Fruit fly (Drosophila melanogaster) whole organism, embryonic: ENCODE measurements around the gene CG14960.

Experiments
- Adf1 ChIP-seq: fragments of 200-800 bp; sonication (Bioruptor generic); IDR thresholded peaks from 2 replicates; pipeline ENCODE4 v1.3.6; 2022; ENCODE audit warnings: missing biosample characterization, missing genetic modification characterization
- Bdp1 ChIP-seq: fragments of 200-800 bp; sonication (Bioruptor generic); optimal IDR thresholded peaks from 3 replicates; lab custom pipeline; 2016; ENCODE audit warnings: missing biosample characterization, missing genetic modification characterization
- Bteb2 ChIP-seq: fragments of 200-800 bp; sonication (Bioruptor generic); optimal IDR thresholded peaks from 2 replicates; lab custom pipeline; 2016; ENCODE audit warnings: missing biosample characterization, missing genetic modification characterization
- CG11093 ChIP-seq: fragments of 200-800 bp; sonication (Bioruptor generic); IDR thresholded peaks from 3 replicates; pipeline ENCODE4 v1.3.6; 2022; ENCODE audit warnings: missing biosample characterization, missing genetic modification characterization
- CG11560 ChIP-seq: fragments of 200-800 bp; sonication (Bioruptor generic); IDR thresholded peaks from 3 replicates; pipeline ENCODE4 v1.3.6; 2022; ENCODE audit warnings: missing biosample characterization, missing genetic modification characterization
- CG1233 ChIP-seq: fragments of 200-800 bp; sonication (Bioruptor generic); optimal IDR thresholded peaks from 4 replicates; lab custom pipeline; 2018; ENCODE audit warnings: missing biosample characterization, mild to moderate bottlenecking, missing genetic modification characterization
- CG13287 ChIP-seq: fragments of 200-800 bp; sonication (Bioruptor generic); IDR thresholded peaks from 2 replicates; pipeline ENCODE4 v1.3.6; 2022; ENCODE audit warnings: missing biosample characterization, missing genetic modification characterization; ENCODE audit not compliant: partially characterized antibody
- CG16813 ChIP-seq: fragments of 200-800 bp; sonication (Bioruptor generic); IDR thresholded peaks from 3 replicates; pipeline ENCODE4 v1.3.6; 2022; ENCODE audit warnings: missing biosample characterization, missing genetic modification characterization; ENCODE audit not compliant: partially characterized antibody
- CG18476 ChIP-seq: fragments of 200-800 bp; sonication (Bioruptor generic); optimal IDR thresholded peaks from 2 replicates; lab custom pipeline; 2016; ENCODE audit warnings: missing biosample characterization, mild to moderate bottlenecking, missing genetic modification characterization
- CG18619 ChIP-seq: fragments of 200-800 bp; sonication (Bioruptor generic); optimal IDR thresholded peaks from 3 replicates; lab custom pipeline; 2017; ENCODE audit warnings: missing biosample characterization, mild to moderate bottlenecking, missing genetic modification characterization
- CG2202 ChIP-seq: fragments of 200-800 bp; sonication (Bioruptor generic); optimal IDR thresholded peaks from 2 replicates; lab custom pipeline; 2018; ENCODE audit warnings: missing biosample characterization, mild to moderate bottlenecking, missing genetic modification characterization
- CG34224 ChIP-seq: fragments of 200-800 bp; sonication (Bioruptor generic); IDR thresholded peaks from 3 replicates; pipeline ENCODE4 v1.3.6; 2022; ENCODE audit warnings: missing biosample characterization, missing genetic modification characterization; ENCODE audit not compliant: partially characterized antibody
- CG34422 ChIP-seq: fragments of 200-800 bp; sonication (Bioruptor generic); IDR thresholded peaks from 3 replicates; pipeline ENCODE4 v1.3.6; 2022; ENCODE audit warnings: missing biosample characterization, missing genetic modification characterization
- CG3838 ChIP-seq: fragments of 200-800 bp; sonication (Bioruptor generic); optimal IDR thresholded peaks from 3 replicates; lab custom pipeline; 2016; ENCODE audit warnings: missing biosample characterization, missing genetic modification characterization
- CG4730 ChIP-seq: fragments of 200-800 bp; sonication (Bioruptor generic); IDR thresholded peaks from 2 replicates; pipeline ENCODE4 v1.3.6; 2022; ENCODE audit warnings: missing biosample characterization, missing genetic modification characterization
- CG7556 ChIP-seq: fragments of 200-800 bp; sonication (Bioruptor generic); optimal IDR thresholded peaks from 2 replicates; lab custom pipeline; 2017; ENCODE audit warnings: missing biosample characterization, mild to moderate bottlenecking, missing genetic modification characterization
- CG8944 ChIP-seq: fragments of 200-800 bp; sonication (Bioruptor generic); optimal IDR thresholded peaks from 3 replicates; lab custom pipeline; 2016; ENCODE audit warnings: missing biosample characterization, missing genetic modification characterization
- CG9437 ChIP-seq: fragments of 200-800 bp; sonication (Bioruptor generic); optimal IDR thresholded peaks from 2 replicates; lab custom pipeline; 2018; ENCODE audit warnings: missing biosample characterization, mild to moderate bottlenecking, missing genetic modification characterization
- CG9727 ChIP-seq: fragments of 200-800 bp; sonication (Bioruptor generic); optimal IDR thresholded peaks from 3 replicates; lab custom pipeline; 2017; ENCODE audit warnings: missing biosample characterization, mild to moderate bottlenecking, missing genetic modification characterization
- CkIIα-i1 ChIP-seq: fragments of 200-800 bp; sonication (Bioruptor generic); IDR thresholded peaks from 2 replicates; pipeline ENCODE4 v1.3.6; 2022; ENCODE audit warnings: missing biosample characterization, missing genetic modification characterization
- D19A ChIP-seq: fragments of 200-800 bp; optimal IDR thresholded peaks from 3 replicates; lab custom pipeline; 2019; ENCODE audit warnings: missing biosample characterization, mild to moderate bottlenecking, missing genetic modification characterization, moderate library complexity
- Dek ChIP-seq: fragments of 200-800 bp; sonication (Bioruptor generic); optimal IDR thresholded peaks from 3 replicates; lab custom pipeline; 2019; ENCODE audit warnings: missing biosample characterization, mild to moderate bottlenecking, missing genetic modification characterization, moderate library complexity
- Doc3 ChIP-seq: fragments of 200-800 bp; sonication (Bioruptor generic); IDR thresholded peaks from 3 replicates; pipeline ENCODE4 v1.3.6; 2022; ENCODE audit warnings: missing biosample characterization, missing genetic modification characterization; ENCODE audit not compliant: partially characterized antibody
- Drgx ChIP-seq: fragments of 200-800 bp; sonication (Bioruptor generic); IDR thresholded peaks from 2 replicates; pipeline ENCODE4 v1.3.6; 2022; ENCODE audit warnings: missing biosample characterization, missing genetic modification characterization
- E2f1 ChIP-seq: fragments of 200-800 bp; sonication (Bioruptor generic); IDR thresholded peaks from 2 replicates; pipeline ENCODE4 v1.3.6; 2022; ENCODE audit warnings: missing biosample characterization, missing genetic modification characterization
- ERR ChIP-seq: fragments of 200-800 bp; sonication (Bioruptor generic); optimal IDR thresholded peaks from 2 replicates; lab custom pipeline; 2016; ENCODE audit warnings: missing biosample characterization, missing genetic modification characterization
- H15 ChIP-seq: fragments of 200-800 bp; sonication (Bioruptor generic); IDR thresholded peaks from 3 replicates; pipeline ENCODE4 v1.3.6; 2022; ENCODE audit warnings: missing biosample characterization, missing genetic modification characterization
- MBD-R2 ChIP-seq: fragments of 200-800 bp; sonication (Bioruptor generic); IDR thresholded peaks from 2 replicates; pipeline ENCODE4 v1.3.6; 2022; ENCODE audit warnings: missing biosample characterization, missing genetic modification characterization
- Max ChIP-seq: fragments of 200-800 bp; sonication (Bioruptor generic); optimal IDR thresholded peaks from 2 replicates; lab custom pipeline; 2016; ENCODE audit warnings: missing biosample characterization, mild to moderate bottlenecking, missing genetic modification characterization
- Neu2 ChIP-seq: fragments of 200-800 bp; sonication (Bioruptor generic); optimal IDR thresholded peaks from 3 replicates; lab custom pipeline; 2016; ENCODE audit warnings: missing biosample characterization, missing genetic modification characterization, borderline replicate concordance
- Nf-YC ChIP-seq: fragments of 200-800 bp; optimal IDR thresholded peaks from 3 replicates; lab custom pipeline; 2019; ENCODE audit warnings: missing biosample characterization, mild to moderate bottlenecking, missing genetic modification characterization, moderate library complexity
- Side ChIP-seq: fragments of 200-800 bp; sonication (Bioruptor generic); optimal IDR thresholded peaks from 2 replicates; lab custom pipeline; 2016; ENCODE audit warnings: missing biosample characterization, missing genetic modification characterization
- Sox102F ChIP-seq: fragments of 200-800 bp; sonication (Bioruptor generic); optimal IDR thresholded peaks from 2 replicates; lab custom pipeline; 2018; ENCODE audit warnings: missing biosample characterization, mild to moderate bottlenecking, missing genetic modification characterization, moderate library complexity
- ase ChIP-seq: fragments of 200-800 bp; sonication (Bioruptor generic); IDR thresholded peaks from 3 replicates; pipeline ENCODE4 v1.3.6; 2022; ENCODE audit warnings: missing biosample characterization, missing genetic modification characterization
- cad ChIP-seq: fragments of >200 bp; optimal IDR thresholded peaks from 2 replicates; lab custom pipeline; 2017; ENCODE audit warnings: missing biosample characterization, missing genetic modification characterization
- corto ChIP-seq: fragments of 200-800 bp; sonication (Bioruptor generic); optimal IDR thresholded peaks from 2 replicates; lab custom pipeline; 2016; ENCODE audit warnings: missing biosample characterization, mild to moderate bottlenecking, missing genetic modification characterization, moderate library complexity
- croc ChIP-seq: fragments of 200-800 bp; sonication (Bioruptor generic); conservative IDR thresholded peaks from 3 replicates; pipeline ENCODE4 v1.3.6; 2022; ENCODE audit warnings: missing biosample characterization, missing genetic modification characterization
- danr ChIP-seq: fragments of 200-800 bp; sonication (Bioruptor generic); IDR thresholded peaks from 2 replicates; pipeline ENCODE4 v1.3.6; 2022; ENCODE audit warnings: missing biosample characterization, missing genetic modification characterization
- dmrt11E ChIP-seq: fragments of 200-800 bp; sonication (Bioruptor generic); optimal IDR thresholded peaks from 3 replicates; lab custom pipeline; 2018; ENCODE audit warnings: missing biosample characterization, mild to moderate bottlenecking, missing genetic modification characterization, moderate library complexity
- dysf ChIP-seq: fragments of 200-800 bp; sonication (Bioruptor generic); IDR thresholded peaks from 3 replicates; pipeline ENCODE4 v1.3.6; 2022; ENCODE audit warnings: missing biosample characterization, missing genetic modification characterization
- fd3F ChIP-seq: fragments of 200-800 bp; sonication (Bioruptor generic); optimal IDR thresholded peaks from 2 replicates; lab custom pipeline; 2018; ENCODE audit warnings: missing biosample characterization, mild to moderate bottlenecking, missing genetic modification characterization, moderate library complexity
- hbn ChIP-seq: fragments of 200-800 bp; sonication (Bioruptor generic); IDR thresholded peaks from 2 replicates; pipeline ENCODE4 v1.3.6; 2022; ENCODE audit warnings: missing biosample characterization, missing genetic modification characterization; ENCODE audit not compliant: partially characterized antibody
- mirr ChIP-seq: fragments of 200-800 bp; sonication (Bioruptor generic); optimal IDR thresholded peaks from 3 replicates; lab custom pipeline; 2018; ENCODE audit warnings: missing biosample characterization, mild to moderate bottlenecking, missing genetic modification characterization
- mld ChIP-seq: fragments of 200-800 bp; sonication (Bioruptor generic); IDR thresholded peaks from 3 replicates; pipeline ENCODE4 v1.3.6; 2022; ENCODE audit warnings: missing biosample characterization, missing genetic modification characterization; ENCODE audit not compliant: partially characterized antibody
- peb ChIP-seq: fragments of 200-800 bp; sonication (Bioruptor generic); IDR thresholded peaks from 2 replicates; pipeline ENCODE4 v1.3.6; 2022; ENCODE audit warnings: missing biosample characterization, missing genetic modification characterization
- sisA ChIP-seq: fragments of 200-800 bp; sonication (Bioruptor generic); IDR thresholded peaks from 2 replicates; pipeline ENCODE4 v1.3.6; 2022; ENCODE audit warnings: missing biosample characterization, missing genetic modification characterization
- slou ChIP-seq: fragments of 200-800 bp; sonication (Bioruptor generic); optimal IDR thresholded peaks from 3 replicates; lab custom pipeline; 2016; ENCODE audit warnings: missing biosample characterization, missing genetic modification characterization
- vvl ChIP-seq: fragments of 200-800 bp; sonication (Bioruptor generic); IDR thresholded peaks from 2 replicates; pipeline ENCODE4 v1.3.6; 2022; ENCODE audit warnings: missing biosample characterization, missing genetic modification characterization
- wek ChIP-seq: fragments of 200-800 bp; sonication (Bioruptor generic); optimal IDR thresholded peaks from 3 replicates; lab custom pipeline; 2018; ENCODE audit warnings: missing biosample characterization, mild to moderate bottlenecking, missing genetic modification characterization, moderate library complexity

The CG14960 gene

dm6 chr3L:3224740-3225719, 45.8 kb upstream of the CG14960 start, which contains the start of gene Larp4B (continued):
- no peak for TF ChIP-seq slou (GFP tag; lab: Kevin White, UChicago)
- TF ChIP-seq dmrt11E (tag; lab: Kevin White, UChicago), result no peak
- TF ChIP-seq CG1233 (GFP tag; lab: Kevin White, UChicago), result no peak
- no peak for TF ChIP-seq wek (GFP tag; lab: Kevin White, UChicago)
- no peak for TF ChIP-seq CG7556 (GFP tag; lab: Kevin White, UChicago)
- no peak for TF ChIP-seq cad (GFP tag; lab: Kevin White, UChicago)
- peak; percentile 77 for TF ChIP-seq Doc3
- TF ChIP-seq Neu2 (GFP tag; lab: Kevin White, UChicago), result no peak
- no peak for TF ChIP-seq H15
- no peak for TF ChIP-seq CG11093 (GFP tag; lab: Robert Waterston, UW)
- TF ChIP-seq CkIIα-i1 (GFP tag; lab: Robert Waterston, UW), result no peak
- TF ChIP-seq D19A (tag; lab: Kevin White, UChicago), result no peak
- TF ChIP-seq fd3F, result no peak
- TF ChIP-seq CG34422 (GFP tag; lab: Robert Waterston, UW), result peak; percentile 56; the same call in 2 of the 3 replicates
- no peak for TF ChIP-seq Nf-YC (tag; lab: Kevin White, UChicago)
- TF ChIP-seq Sox102F (GFP tag; lab: Kevin White, UChicago), result no peak
- peak; percentile 19 for TF ChIP-seq CG9727
- TF ChIP-seq croc (GFP tag; lab: Robert Waterston, UW), result no peak
- 0 out of 3 replicates have a peak, but pooled peaks have one; percentile 39 for TF ChIP-seq mld (GFP tag; lab: Robert Waterston, UW)
- peak; percentile 64 for TF ChIP-seq hbn
- TF ChIP-seq MBD-R2 (GFP tag; lab: Robert Waterston, UW), result peak; percentile 23; the same call in 1 of the 2 replicates
- no peak for TF ChIP-seq CG2202 (tag; lab: Kevin White, UChicago)
- no peak for TF ChIP-seq Bdp1 (GFP tag; lab: Kevin White, UChicago)
- TF ChIP-seq CG3838, result no peak
- no peak for TF ChIP-seq mirr (GFP tag; lab: Kevin White, UChicago)
- peak; percentile 55 for TF ChIP-seq CG34224
- no peak for TF ChIP-seq sisA (GFP tag; lab: Robert Waterston, UW)
- TF ChIP-seq Bteb2 (GFP tag; lab: Kevin White, UChicago), result peak; percentile 33
- TF ChIP-seq CG16813 (GFP tag; lab: Robert Waterston, UW), result peak; percentile 72
- no peak for TF ChIP-seq CG4730 (GFP tag; lab: Robert Waterston, UW)
- peak; percentile 22 for TF ChIP-seq Max (GFP tag; lab: Kevin White, UChicago)
- no peak for TF ChIP-seq Drgx (GFP tag; lab: Robert Waterston, UW)
- no peak for TF ChIP-seq peb
- TF ChIP-seq CG9437, result peak; percentile 46
- TF ChIP-seq Dek (tag; lab: Kevin White, UChicago), result peak; percentile 3
- TF ChIP-seq Adf1, result no peak
- no peak for TF ChIP-seq E2f1 (GFP tag; lab: Robert Waterston, UW)
- peak; percentile 84 for TF ChIP-seq vvl (GFP tag; lab: Robert Waterston, UW)
- TF ChIP-seq dysf (GFP tag; lab: Robert Waterston, UW), result no peak
- no peak for TF ChIP-seq danr (GFP tag; lab: Robert Waterston, UW)
- no peak for TF ChIP-seq CG11560 (tag; lab: Robert Waterston, UW)
- no peak for TF ChIP-seq Side (GFP tag; lab: Kevin White, UChicago)
- TF ChIP-seq CG18476 (GFP tag; lab: Kevin White, UChicago), result no peak
- TF ChIP-seq CG13287 (GFP tag; lab: Robert Waterston, UW), result peak; percentile 72
- TF ChIP-seq CG18619 (GFP tag; lab: Kevin White, UChicago), result no peak
- no peak for TF ChIP-seq ERR (GFP tag; lab: Kevin White, UChicago)
- TF ChIP-seq CG8944 (GFP tag; lab: Kevin White, UChicago), result no peak
- no peak for TF ChIP-seq ase (GFP tag; lab: Robert Waterston, UW)
- no peak for TF ChIP-seq corto (GFP tag; lab: Kevin White, UChicago)
